Worm (Caenorhabditis elegans) whole organism, L1 larva: ENCODE data around the gene M199.2.

Experiments used
- C34B4.2 ChIP-seq: sonication (generic microtip); optimal IDR thresholded peaks from 2 replicates; lab custom pipeline; 2017; ENCODE audit warnings: mild to moderate bottlenecking, missing genetic modification characterization, missing compliant biosample characterization
- alr-1 ChIP-seq: fragments of 200-800 bp; sonication (Bioruptor generic); optimal IDR thresholded peaks from 2 replicates; lab custom pipeline; 2018; ENCODE audit warnings: borderline replicate concordance, mild to moderate bottlenecking, missing genetic modification characterization, missing compliant biosample characterization
- aly-2 ChIP-seq: fragments of 150-350 bp; optimal IDR thresholded peaks from 2 replicates; lab custom pipeline; 2014; ENCODE audit warnings: missing biosample characterization, missing genetic modification characterization
- ama-1 ChIP-seq: fragments of 150-350 bp; optimal IDR thresholded peaks from 2 replicates; lab custom pipeline; 2014
- blmp-1 ChIP-seq: fragments of 150-350 bp; optimal IDR thresholded peaks from 2 replicates; lab custom pipeline; 2014; ENCODE audit warnings: missing biosample characterization, missing genetic modification characterization
- ceh-88 ChIP-seq: fragments of 200-800 bp; sonication (Bioruptor generic); IDR thresholded peaks from 2 replicates; pipeline ENCODE4 v1.3.6; 2022; ENCODE audit warnings: missing genetic modification characterization, missing compliant biosample characterization
- ceh-90 ChIP-seq: sonication (generic microtip); optimal IDR thresholded peaks from 2 replicates; lab custom pipeline; 2016; ENCODE audit warnings: missing genetic modification characterization, missing compliant biosample characterization
- ces-1 ChIP-seq: fragments of 150-350 bp; optimal IDR thresholded peaks from 2 replicates; lab custom pipeline; 2014; ENCODE audit warnings: missing biosample characterization, missing genetic modification reagents, missing genetic modification characterization
- dpl-1 ChIP-seq, 3 experiments: fragments of 150-350 bp in 2 of 3; sonication (generic microtip) in 1 of 3; optimal IDR thresholded peaks; 2 replicates each; lab custom pipeline; 2014 to 2017; ENCODE audit warnings: missing biosample characterization in 3 of 3, missing genetic modification characterization in 3 of 3, missing genetic modification reagents in 3 of 3
- dsc-1 ChIP-seq: sonication (generic microtip); optimal IDR thresholded peaks from 2 replicates; lab custom pipeline; 2016; ENCODE audit warnings: mild to moderate bottlenecking, missing genetic modification characterization, missing compliant biosample characterization
- egl-27 ChIP-seq, 2 experiments: fragments of 150-350 bp in 1 of 2; sonication (generic microtip); optimal IDR thresholded peaks; 3 replicates each; lab custom pipeline; 2017 to 2018; ENCODE audit warnings: missing biosample characterization in 2 of 2, missing genetic modification characterization in 2 of 2, missing genetic modification reagents in 2 of 2
- fkh-4 ChIP-seq: sonication (generic microtip); optimal IDR thresholded peaks from 2 replicates; lab custom pipeline; 2016; ENCODE audit warnings: missing compliant biosample characterization, missing genetic modification characterization, borderline replicate concordance
- hlh-4 ChIP-seq: sonication (generic microtip); optimal IDR thresholded peaks from 2 replicates; lab custom pipeline; 2016; ENCODE audit warnings: mild to moderate bottlenecking, missing genetic modification characterization, missing compliant biosample characterization
- irx-1 ChIP-seq: sonication (generic microtip); optimal IDR thresholded peaks from 2 replicates; lab custom pipeline; 2016; ENCODE audit warnings: missing genetic modification characterization, missing compliant biosample characterization
- isw-1 ChIP-seq: fragments of 200-800 bp; sonication (Bioruptor generic); IDR thresholded peaks from 2 replicates; pipeline ENCODE4 v1.3.6; 2022; ENCODE audit warnings: missing genetic modification characterization, missing compliant biosample characterization
- lir-3 ChIP-seq: sonication (generic microtip); optimal IDR thresholded peaks from 2 replicates; lab custom pipeline; 2016; ENCODE audit warnings: mild to moderate bottlenecking, missing genetic modification characterization, moderate library complexity, missing compliant biosample characterization; ENCODE audit not compliant: poor library complexity
- lsy-2 ChIP-seq, 2 experiments: fragments of 150-350 bp; optimal IDR thresholded peaks; 2 replicates each; lab custom pipeline; 2014; ENCODE audit warnings: missing biosample characterization in 2 of 2, missing genetic modification characterization in 2 of 2
- mef-2 ChIP-seq: fragments of 150-350 bp; optimal IDR thresholded peaks from 2 replicates; lab custom pipeline; 2014; ENCODE audit warnings: missing biosample characterization, missing genetic modification characterization
- nhr-19 ChIP-seq: fragments of 200-800 bp; sonication (Bioruptor generic); conservative IDR thresholded peaks from 2 replicates; pipeline ENCODE4 v1.3.6; 2022; ENCODE audit warnings: missing genetic modification characterization, missing compliant biosample characterization
- nhr-47 ChIP-seq: sonication (generic microtip); optimal IDR thresholded peaks from 2 replicates; lab custom pipeline; 2016; ENCODE audit warnings: mild to moderate bottlenecking, missing genetic modification characterization, moderate library complexity, missing compliant biosample characterization
- nhr-71 ChIP-seq: sonication (generic microtip); optimal IDR thresholded peaks from 2 replicates; lab custom pipeline; 2016; ENCODE audit warnings: mild to moderate bottlenecking, missing genetic modification characterization, moderate library complexity, missing compliant biosample characterization
- nhr-76 ChIP-seq: sonication (generic microtip); optimal IDR thresholded peaks from 2 replicates; lab custom pipeline; 2017; ENCODE audit warnings: missing biosample characterization, missing genetic modification characterization
- nhr-85 ChIP-seq: sonication (generic microtip); peaks from one replicate; lab custom pipeline; 2016; ENCODE audit warnings: missing genetic modification characterization, inconsistent platforms, missing compliant biosample characterization
- nhr-90 ChIP-seq: sonication (generic microtip); optimal IDR thresholded peaks from 2 replicates; lab custom pipeline; 2016; ENCODE audit warnings: mild to moderate bottlenecking, missing genetic modification characterization, missing compliant biosample characterization; ENCODE audit not compliant: poor library complexity
- rnt-1 ChIP-seq: sonication (generic microtip); optimal IDR thresholded peaks from 2 replicates; lab custom pipeline; 2016; ENCODE audit warnings: mild to moderate bottlenecking, missing genetic modification characterization, moderate library complexity, missing compliant biosample characterization
- skn-1 ChIP-seq: fragments of 150-350 bp; optimal IDR thresholded peaks from 2 replicates; lab custom pipeline; 2014; ENCODE audit warnings: missing biosample characterization, missing genetic modification characterization
- snpc-4 ChIP-seq: fragments of 150-350 bp; optimal IDR thresholded peaks from 2 replicates; lab custom pipeline; 2014; ENCODE audit warnings: missing biosample characterization, missing genetic modification characterization
- sptf-1 ChIP-seq: fragments of 150-350 bp; optimal IDR thresholded peaks from 2 replicates; lab custom pipeline; 2014; ENCODE audit warnings: missing biosample characterization, missing genetic modification characterization
- sup-37 ChIP-seq: fragments of 200-800 bp; sonication (Bioruptor generic); optimal IDR thresholded peaks from 2 replicates; lab custom pipeline; 2018; ENCODE audit warnings: mild to moderate bottlenecking, missing genetic modification characterization, missing compliant biosample characterization
- tlp-1 ChIP-seq: fragments of 150-350 bp; optimal IDR thresholded peaks from 2 replicates; lab custom pipeline; 2014; ENCODE audit warnings: missing biosample characterization, missing genetic modification characterization
- unc-30 ChIP-seq: sonication (generic microtip); optimal IDR thresholded peaks from 2 replicates; lab custom pipeline; 2017; ENCODE audit warnings: missing biosample characterization, missing genetic modification characterization
- unc-86 ChIP-seq: sonication (generic microtip); optimal IDR thresholded peaks from 2 replicates; lab custom pipeline; 2016; ENCODE audit warnings: missing genetic modification characterization, missing compliant biosample characterization
- unc-98 ChIP-seq: fragments of 200-800 bp; sonication (Bioruptor generic); IDR thresholded peaks from 2 replicates; pipeline ENCODE4 v1.3.6; 2022; ENCODE audit warnings: missing genetic modification characterization, missing compliant biosample characterization
- zip-4 ChIP-seq: fragments of 200-800 bp; sonication (Bioruptor generic); optimal IDR thresholded peaks from 2 replicates; lab custom pipeline; 2018; ENCODE audit warnings: mild to moderate bottlenecking, missing genetic modification characterization, moderate library complexity, missing compliant biosample characterization

Gene M199.2

ce11 chrIV:15108475-15108874 is at the start of gene M199.2:
Gene M199.2 (plus strand): TSS chrIV:15108775.
- TF ChIP-seq ces-1 (GFP tag; lab: Kevin White, UChicago) = no peak
- no peak for TF ChIP-seq lsy-2 (tag; optimal IDR thresholded peaks at IDR 0.05; lab: Kevin White, UChicago)
- TF ChIP-seq lir-3 (tag; lab: Kevin White, UChicago) = no peak
- TF ChIP-seq nhr-90 (tag; lab: Kevin White, UChicago) = no peak
- TF ChIP-seq tlp-1 (tag; lab: Kevin White, UChicago) = no peak
- no peak for TF ChIP-seq egl-27 (tag; optimal IDR thresholded peaks at IDR 0.05; lab: Kevin White, UChicago)
- no peak for TF ChIP-seq snpc-4
- TF ChIP-seq rnt-1 = no peak
- no peak for TF ChIP-seq sptf-1 (tag; lab: Kevin White, UChicago)
- no peak for TF ChIP-seq blmp-1 (tag; lab: Kevin White, UChicago)
- no peak for TF ChIP-seq unc-30 (tag; lab: Kevin White, UChicago)

ce11 chrIV:15059150-15059549 is 49.4 kb upstream of the M199.2 start:
- TF ChIP-seq unc-98 (GFP tag; lab: Robert Waterston, UW) = peak; percentile 78

ce11 chrIV:15063789-15064188 is 44.8 kb upstream of the M199.2 start:
- TF ChIP-seq unc-86 (no peak), C34B4.2 (tag; lab: Kevin White, UChicago) (no peak), alr-1 (no peak), hlh-4 (tag; lab: Kevin White, UChicago) (no peak), skn-1 (tag; lab: Kevin White, UChicago) (no peak), zip-4 (GFP tag; lab: Kevin White, UChicago) (no peak), sup-37 (no peak), dpl-1 (GFP tag; optimal IDR thresholded peaks at IDR 0.05; lab: Kevin White, UChicago) (no peak), ceh-88 (GFP tag; lab: Robert Waterston, UW) (no peak), isw-1 (GFP tag; lab: Robert Waterston, UW) (no peak), nhr-47 (tag; lab: Kevin White, UChicago) (no peak), rnt-1 (no peak), fkh-4 (tag; lab: Kevin White, UChicago) (no peak), nhr-76 (no peak)

ce11 chrIV:15065653-15066052 is 42.9 kb upstream of the M199.2 start, which contains the start of gene Y41E3.18:
Gene Y41E3.18 (minus strand): TSS chrIV:15065753.
- no peak for TF ChIP-seq aly-2 (tag; lab: Kevin White, UChicago)
- TF ChIP-seq, all 84 proteins: peak for 0

DNA sequence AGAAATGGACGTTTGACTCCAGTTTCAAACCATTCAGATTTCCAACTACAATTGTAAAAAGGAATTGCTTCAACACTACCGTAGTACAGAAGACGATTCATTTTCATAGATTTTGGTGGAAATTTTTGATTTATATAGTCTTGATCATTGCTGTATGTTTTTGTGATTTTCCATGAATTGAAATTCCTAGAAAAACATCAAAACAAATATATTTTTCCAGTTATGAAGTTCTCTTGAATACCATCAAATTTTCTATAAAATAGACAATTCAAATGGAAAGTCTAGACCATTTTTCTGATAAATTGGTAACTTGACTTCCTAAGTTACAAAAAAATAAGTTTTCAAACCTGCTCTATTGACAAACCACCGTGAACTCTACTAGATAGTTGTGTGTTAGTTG is 39.8 kb upstream of the M199.2 start, which contains the start of gene srt-48:
TSS of gene srt-48 (minus strand) at position 101 of the 400 bp plus-strand sequence.
- TF ChIP-seq lir-3 (tag; lab: Kevin White, UChicago) = no peak
- TF ChIP-seq nhr-19 = no peak

DNA sequence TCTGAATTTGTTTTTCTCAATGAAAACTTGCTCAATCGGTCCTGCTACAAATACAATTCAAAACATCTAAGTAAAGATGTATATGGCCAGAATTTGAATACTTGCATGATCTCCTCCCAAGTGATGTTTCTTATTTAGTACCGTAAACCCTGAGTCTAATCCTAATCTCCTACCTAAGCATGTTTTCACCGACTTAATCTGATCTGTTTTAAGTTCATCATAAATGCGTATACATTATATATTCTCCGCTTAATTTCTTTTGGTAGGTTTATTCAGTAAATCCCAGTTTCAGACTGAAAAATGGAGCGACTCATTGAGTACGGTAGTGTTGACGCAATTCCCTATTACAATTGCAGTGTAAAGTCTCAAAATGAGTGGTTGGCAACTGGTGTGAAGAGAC is 34.2 kb upstream of the M199.2 start, which contains the start of gene srt-50:
TSS of gene srt-50 (plus strand) at position 301 of the 400 bp plus-strand sequence.
- TF ChIP-seq nhr-76 (no peak), ceh-90 (tag; lab: Kevin White, UChicago) (no peak), hlh-4 (tag; lab: Kevin White, UChicago) (no peak), mef-2 (tag; lab: Kevin White, UChicago) (no peak), dsc-1 (no peak), irx-1 (tag; lab: Kevin White, UChicago) (no peak), ama-1 (lab: Kevin White, UChicago) (no peak), nhr-85 (no peak), egl-27 (tag; optimal IDR thresholded peaks at IDR 0.05; lab: Kevin White, UChicago) (no peak), isw-1 (GFP tag; lab: Robert Waterston, UW) (no peak), nhr-71 (no peak)
